Fruit fly (Drosophila melanogaster) whole organism, wandering third instar larva: Measurements from ENCODE around the gene wapl.

ENCODE experiments used
- Abd-B ChIP-seq: fragments of >200 bp; optimal IDR thresholded peaks from 2 replicates; lab custom pipeline; 2017; ENCODE audit warnings: missing biosample characterization, missing genetic modification characterization
- CG32264 ChIP-seq: fragments of 200-800 bp; sonication (Bioruptor generic); optimal IDR thresholded peaks from 2 replicates; lab custom pipeline; 2016; ENCODE audit warnings: missing biosample characterization, missing genetic modification characterization
- Dfd ChIP-seq: fragments of >200 bp; optimal IDR thresholded peaks from 2 replicates; lab custom pipeline; 2017; ENCODE audit warnings: missing biosample characterization, missing genetic modification characterization
- Dif ChIP-seq: fragments of 200-275, 200-300 bp; sonication (Bioruptor generic); optimal IDR thresholded peaks from 2 replicates; lab custom pipeline; 2018; ENCODE audit warnings: missing biosample characterization, missing genetic modification characterization; ENCODE audit not compliant: partially characterized antibody
- Hr78 ChIP-seq: fragments of >200 bp; optimal IDR thresholded peaks from 2 replicates; lab custom pipeline; 2017; ENCODE audit warnings: missing biosample characterization, missing genetic modification characterization
- Myc ChIP-seq: fragments of >200 bp; optimal IDR thresholded peaks from 2 replicates; lab custom pipeline; 2017
- N ChIP-seq: fragments of >200 bp; optimal IDR thresholded peaks from 2 replicates; lab custom pipeline; 2018; ENCODE audit warnings: missing biosample characterization, missing external identifiers, missing genetic modification characterization
- OdsH ChIP-seq: fragments of 200-800 bp; sonication (Bioruptor generic); optimal IDR thresholded peaks from 2 replicates; lab custom pipeline; 2016; ENCODE audit warnings: missing biosample characterization, mild to moderate bottlenecking, missing genetic modification characterization
- Rel ChIP-seq, 2 experiments: fragments of 200-800 bp; sonication (Bioruptor generic) in 1 of 2; optimal IDR thresholded peaks; 2 replicates in 1 of 2; 3 replicates in 1 of 2; lab custom pipeline; 2016 to 2019; ENCODE audit warnings: mild to moderate bottlenecking in 2 of 2, missing biosample characterization in 2 of 2, missing genetic modification characterization in 2 of 2, moderate library complexity in 1 of 2
- Vsx2 ChIP-seq: fragments of 200-300, 225-300 bp; sonication (Bioruptor generic); optimal IDR thresholded peaks from 2 replicates; lab custom pipeline; 2018; ENCODE audit warnings: missing biosample characterization, missing genetic modification characterization; ENCODE audit not compliant: partially characterized antibody
- h ChIP-seq: fragments of 200-800 bp; sonication (Bioruptor generic); optimal IDR thresholded peaks from 3 replicates; lab custom pipeline; 2016; ENCODE audit warnings: missing biosample characterization, mild to moderate bottlenecking, missing genetic modification characterization
- jim ChIP-seq: fragments of 175-275, 200-325 bp; sonication (Bioruptor generic); optimal IDR thresholded peaks from 2 replicates; lab custom pipeline; 2016; ENCODE audit warnings: missing biosample characterization, mild to moderate bottlenecking, missing genetic modification characterization
- lola ChIP-seq: fragments of >200 bp; optimal IDR thresholded peaks from 2 replicates; lab custom pipeline; 2017; ENCODE audit warnings: missing biosample characterization, missing genetic modification characterization
- psq ChIP-seq: fragments of 200-800 bp; sonication (Bioruptor generic); optimal IDR thresholded peaks from 3 replicates; lab custom pipeline; 2017; ENCODE audit warnings: missing biosample characterization, mild to moderate bottlenecking, missing genetic modification characterization, moderate library complexity

dm6 chrX:2199303-2199702 lies 40.5 kb upstream of the wapl start:
- TF ChIP-seq psq (GFP tag; lab: Kevin White, UChicago), result no peak
- TF ChIP-seq CG32264, result no peak
- no peak for TF ChIP-seq lola
- TF ChIP-seq Vsx2, result no peak
- TF ChIP-seq Dif (GFP tag; lab: Kevin White, UChicago), result no peak
- no peak for TF ChIP-seq Rel (GFP tag; optimal IDR thresholded peaks at IDR 0.05; lab: Kevin White, UChicago)
- no peak for TF ChIP-seq Rel (tag; optimal IDR thresholded peaks at IDR 0.05; lab: Kevin White, UChicago)
- TF ChIP-seq Hr78 (GFP tag; lab: Kevin White, UChicago), result no peak
- TF ChIP-seq Dfd (GFP tag; lab: Kevin White, UChicago), result no peak
- TF ChIP-seq jim (GFP tag; lab: Kevin White, UChicago), result no peak
- peak; percentile 22 for TF ChIP-seq h
- no peak for TF ChIP-seq Abd-B
- no peak for TF ChIP-seq N
- TF ChIP-seq Myc (lab: Kevin White, UChicago), result no peak
- no peak for TF ChIP-seq OdsH (GFP tag; lab: Kevin White, UChicago)
